Fruit fly (Drosophila melanogaster): ENCODE data around the gene Ipk2.

Ipk2 gene

dm6 chr2L:568030-568429 lies 6.0 kb downstream of the Ipk2 start, which contains the start of the genes Nle and Sf3b1 (continued):
- TF ChIP-seq CG4360 (GFP tag; IDR thresholded peaks at IDR 0.05) (no peak), org-1 (GFP tag; optimal IDR thresholded peaks at IDR 0.05) (no peak), CG7556 (GFP tag; optimal IDR thresholded peaks at IDR 0.05) (no peak), Fer2 (tag; optimal IDR thresholded peaks at IDR 0.05) (peak; percentile 53), Taf1 (GFP tag; IDR thresholded peaks at IDR 0.05) (no peak), caup (GFP tag; optimal IDR thresholded peaks at IDR 0.05; ENCODE audit: severe bottlenecking) (no peak), z (GFP tag; IDR thresholded peaks at IDR 0.05) (no peak), zen (tag; optimal IDR thresholded peaks at IDR 0.05) (peak; percentile 48), onecut (GFP tag; IDR thresholded peaks at IDR 0.05) (0 out of 2 replicates have a peak, but pooled peaks have one; percentile 16), Xbp1 (GFP tag; optimal IDR thresholded peaks at IDR 0.05) (peak; percentile 74), CG8765 (GFP tag; IDR thresholded peaks at IDR 0.05) (no peak), ci (GFP tag; IDR thresholded peaks at IDR 0.05) (0 out of 3 replicates have a peak, but pooled peaks have one; percentile 28), CG34376 (GFP tag; optimal IDR thresholded peaks at IDR 0.05) (peak; percentile 74), slbo (GFP tag; IDR thresholded peaks at IDR 0.05) (peak; percentile 76), chinmo (GFP tag; IDR thresholded peaks at IDR 0.05; ENCODE audit: partially characterized antibody) (0 out of 4 replicates have a peak, but pooled peaks have one; percentile 60), Fer3 (tag; optimal IDR thresholded peaks at IDR 0.05) (peak; percentile 46), mirr (GFP tag; optimal IDR thresholded peaks at IDR 0.05) (peak; percentile 45), hkb (optimal IDR thresholded peaks at IDR 0.05) (peak; percentile 54), hkb (GFP tag; IDR thresholded peaks at IDR 0.05) (no peak), ATbp (GFP tag; optimal IDR thresholded peaks at IDR 0.05) (no peak), CG17361 (GFP tag; IDR thresholded peaks at IDR 0.05) (peak; percentile 63), Med (GFP tag) (peak; percentile 89), CG5180 (GFP tag; optimal IDR thresholded peaks at IDR 0.05) (peak; percentile 99), CG31441 (GFP tag; IDR thresholded peaks at IDR 0.05) (no peak), az2 (GFP tag; optimal IDR thresholded peaks at IDR 0.05) (peak; percentile 6), CG1529 (GFP tag; optimal IDR thresholded peaks at IDR 0.05) (no peak), CG13287 (GFP tag; IDR thresholded peaks at IDR 0.05; ENCODE audit: partially characterized antibody) (peak; percentile 99), nerfin-1 (tag; optimal IDR thresholded peaks at IDR 0.05) (peak; percentile 71), nau (GFP tag; optimal IDR thresholded peaks at IDR 0.05) (no peak), CG3281 (GFP tag; optimal IDR thresholded peaks at IDR 0.05) (peak; percentile 55), CG2199 (GFP tag; IDR thresholded peaks at IDR 0.05) (no peak), croc (GFP tag; conservative IDR thresholded peaks at IDR 0.05) (0 out of 3 replicates have a peak, but pooled peaks have one; percentile 21), lmd (GFP tag; IDR thresholded peaks at IDR 0.05) (peak; percentile 6; the same call in 1 of the 2 replicates), Ets65A (GFP tag) (peak; percentile 91), CG7372 (GFP tag; IDR thresholded peaks at IDR 0.05) (0 out of 2 replicates have a peak, but pooled peaks have one; percentile 44), sqz (GFP tag; optimal IDR thresholded peaks at IDR 0.05) (no peak), pan (optimal IDR thresholded peaks at IDR 0.05) (no peak), pan (GFP tag; optimal IDR thresholded peaks at IDR 0.05 in 1 of 2, IDR thresholded peaks at IDR 0.05 in 1 of 2) (peak in 1 of 2 experiments; percentile 34), Xrp1 (GFP tag; IDR thresholded peaks at IDR 0.05) (peak; percentile 50; the same call in 1 of the 2 replicates), CG10321 (GFP tag; IDR thresholded peaks at IDR 0.05) (no peak), maf-S (GFP tag; optimal IDR thresholded peaks at IDR 0.05) (peak; percentile 13), hbn (GFP tag; IDR thresholded peaks at IDR 0.05; ENCODE audit: partially characterized antibody) (peak; percentile 97), CG8388 (GFP tag; optimal IDR thresholded peaks at IDR 0.05) (no peak), CG17359 (tag; optimal IDR thresholded peaks at IDR 0.05) (peak; percentile 39), E2f2 (GFP tag; IDR thresholded peaks at IDR 0.05) (peak; percentile 57), exex (tag; optimal IDR thresholded peaks at IDR 0.05) (no peak), CG15479 (GFP tag; optimal IDR thresholded peaks at IDR 0.05) (no peak), CG2120 (GFP tag; optimal IDR thresholded peaks at IDR 0.05) (peak; percentile 80), psq (GFP tag; optimal IDR thresholded peaks at IDR 0.05) (peak; percentile 48), CG33557 (GFP tag; optimal IDR thresholded peaks at IDR 0.05) (peak; percentile 53), jing (GFP tag; optimal IDR thresholded peaks at IDR 0.05) (no peak)

Measured in whole organism, embryonic.